Fruit fly (Drosophila melanogaster): ENCODE measurements around the gene CG13312.

The CG13312 gene

DNA sequence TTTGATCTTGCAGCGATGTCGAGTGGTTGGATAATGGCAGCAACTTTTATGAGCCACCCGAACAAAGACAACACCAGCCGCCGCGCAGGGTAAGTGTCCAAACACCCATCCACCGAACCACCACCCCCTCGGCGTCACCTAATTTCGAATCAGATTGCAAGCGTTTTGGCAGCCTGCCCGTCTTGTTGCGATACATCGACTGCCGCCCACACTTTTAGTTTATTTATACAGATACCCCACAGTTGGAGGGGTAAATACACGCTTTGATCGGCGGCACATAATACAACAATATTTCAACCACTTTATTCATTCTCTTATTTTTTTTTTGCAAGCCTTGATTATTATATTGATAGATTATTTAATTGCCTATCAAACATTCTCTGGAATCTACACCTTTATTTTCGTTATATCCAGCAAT lies 44.0 kb downstream of the CG13312 start (continued):
- TF ChIP-seq dmrt99B (tag; optimal IDR thresholded peaks at IDR 0.05) (no peak), CG12744 (GFP tag; optimal IDR thresholded peaks at IDR 0.05) (no peak), schlank (tag; optimal IDR thresholded peaks at IDR 0.05) (no peak), Nf-YC (tag; optimal IDR thresholded peaks at IDR 0.05) (no peak), CG15696 (tag; optimal IDR thresholded peaks at IDR 0.05) (no peak), grau (tag; optimal IDR thresholded peaks at IDR 0.05) (peak; percentile 23), ham (GFP tag; IDR thresholded peaks at IDR 0.05) (no peak), Sry-δ (GFP tag; optimal IDR thresholded peaks at IDR 0.05) (no peak), rib (GFP tag; IDR thresholded peaks at IDR 0.05) (no peak), hbn (GFP tag; IDR thresholded peaks at IDR 0.05; ENCODE audit: partially characterized antibody) (no peak), pzg (GFP tag; optimal IDR thresholded peaks at IDR 0.05) (no peak), Bgb (GFP tag; IDR thresholded peaks at IDR 0.05; ENCODE audit: partially characterized antibody) (peak; percentile 34; the same call in 1 of the 2 replicates), maf-S (GFP tag; optimal IDR thresholded peaks at IDR 0.05) (no peak), crc (GFP tag; optimal IDR thresholded peaks at IDR 0.05) (no peak), CG9876 (GFP tag; optimal IDR thresholded peaks at IDR 0.05) (no peak), CG4730 (GFP tag; IDR thresholded peaks at IDR 0.05) (peak; percentile 21; the same call in 1 of the 2 replicates), abd-A (tag; optimal IDR thresholded peaks at IDR 0.05) (no peak), CG9437 (GFP tag; optimal IDR thresholded peaks at IDR 0.05) (peak; percentile 15), CG10979 (tag; optimal IDR thresholded peaks at IDR 0.05) (no peak), luna (GFP tag; optimal IDR thresholded peaks at IDR 0.05) (no peak), wor (GFP tag; IDR thresholded peaks at IDR 0.05) (no peak), CG7745 (tag; optimal IDR thresholded peaks at IDR 0.05) (no peak), CG18619 (GFP tag; optimal IDR thresholded peaks at IDR 0.05) (peak; percentile 47), sqz (GFP tag; optimal IDR thresholded peaks at IDR 0.05) (no peak), CG11504 (tag; optimal IDR thresholded peaks at IDR 0.05) (peak; percentile 56), CG4854 (GFP tag; optimal IDR thresholded peaks at IDR 0.05) (no peak), kni (GFP tag; optimal IDR thresholded peaks at IDR 0.05) (no peak), CG7987 (GFP tag; optimal IDR thresholded peaks at IDR 0.05) (no peak), otp (GFP tag; IDR thresholded peaks at IDR 0.05) (no peak), row (GFP tag; IDR thresholded peaks at IDR 0.05) (peak; percentile 76), ttk (GFP tag; IDR thresholded peaks at IDR 0.05) (peak; percentile 73), D19B (GFP tag; optimal IDR thresholded peaks at IDR 0.05) (peak; percentile 70), cg (GFP tag; optimal IDR thresholded peaks at IDR 0.05) (no peak), Six4 (GFP tag; optimal IDR thresholded peaks at IDR 0.05) (no peak), CG31441 (GFP tag; IDR thresholded peaks at IDR 0.05) (peak; percentile 55), CG1647 (GFP tag; optimal IDR thresholded peaks at IDR 0.05) (no peak), CG7556 (GFP tag; optimal IDR thresholded peaks at IDR 0.05) (peak; percentile 26), run (tag; optimal IDR thresholded peaks at IDR 0.05) (no peak), Dip3 (GFP tag; optimal IDR thresholded peaks at IDR 0.05) (no peak), CG3847 (GFP tag; IDR thresholded peaks at IDR 0.05) (peak; percentile 51; the same call in 1 of the 2 replicates), Vsx1 (GFP tag; optimal IDR thresholded peaks at IDR 0.05) (no peak), lola (GFP tag; optimal IDR thresholded peaks at IDR 0.05) (no peak), Atf3 (GFP tag; optimal IDR thresholded peaks at IDR 0.05) (no peak), fd3F (GFP tag; optimal IDR thresholded peaks at IDR 0.05) (peak; percentile 48), CG7786 (GFP tag; optimal IDR thresholded peaks at IDR 0.05) (peak; percentile 10), mirr (GFP tag; optimal IDR thresholded peaks at IDR 0.05) (no peak), chm (GFP tag; IDR thresholded peaks at IDR 0.05) (no peak; the same call in 1 of the 2 replicates), dmrt11E (tag; optimal IDR thresholded peaks at IDR 0.05) (no peak), CG10274 (GFP tag; optimal IDR thresholded peaks at IDR 0.05) (no peak), bcd (GFP tag; optimal IDR thresholded peaks at IDR 0.05) (peak; percentile 49), sr (GFP tag; IDR thresholded peaks at IDR 0.05) (peak; percentile 96)
